Worm (Caenorhabditis elegans): ENCODE measurements around the gene nhr-288.

Gene nhr-288

DNA sequence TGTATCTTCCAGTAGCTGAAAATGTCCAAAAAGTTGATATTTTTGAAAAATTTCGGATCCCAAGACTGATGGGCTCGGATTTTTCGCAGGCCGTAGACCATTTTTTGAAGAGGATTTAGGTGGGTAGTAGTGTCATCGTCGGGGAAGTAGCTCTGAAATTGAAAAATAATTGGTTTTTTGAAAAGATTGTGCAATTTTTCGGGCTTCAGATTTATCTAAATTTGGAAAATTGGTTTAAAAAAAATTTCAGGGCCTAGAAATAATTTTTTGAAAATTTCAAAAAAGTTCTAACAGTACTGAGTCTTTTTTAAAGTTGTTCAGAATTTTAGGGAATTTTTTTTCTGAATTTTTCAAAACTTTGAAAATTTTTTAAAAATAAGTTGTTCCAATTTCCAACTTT is at the start of gene nhr-288:
Gene nhr-288, minus strand, starts transcription at position 101 of the 400 bp plus-strand sequence.
- TF ChIP-seq nhr-28 (tag; optimal IDR thresholded peaks at IDR 0.05) (no peak), elt-3 (tag; optimal IDR thresholded peaks at IDR 0.05) (no peak), tbx-8 (GFP tag; optimal IDR thresholded peaks at IDR 0.05) (no peak), nhr-237 (tag; optimal IDR thresholded peaks at IDR 0.05) (no peak), ceh-39 (tag; optimal IDR thresholded peaks at IDR 0.05) (no peak), nhr-2 (tag; optimal IDR thresholded peaks at IDR 0.05) (no peak), flh-1 (GFP tag; optimal IDR thresholded peaks at IDR 0.05) (no peak), mab-5 (tag; optimal IDR thresholded peaks at IDR 0.05) (no peak), ham-2 (GFP tag; optimal IDR thresholded peaks at IDR 0.05) (no peak), nhr-12 (tag; optimal IDR thresholded peaks at IDR 0.05) (no peak), ces-1 (GFP tag; optimal IDR thresholded peaks at IDR 0.05) (no peak), unc-62 (GFP tag; optimal IDR thresholded peaks at IDR 0.05) (no peak), nhr-76 (tag; optimal IDR thresholded peaks at IDR 0.05) (no peak), drap-1 (GFP tag; optimal IDR thresholded peaks at IDR 0.05) (no peak), mep-1 (tag; optimal IDR thresholded peaks at IDR 0.05) (no peak), hlh-1 (tag; optimal IDR thresholded peaks at IDR 0.05) (no peak), mls-2 (tag; optimal IDR thresholded peaks at IDR 0.05) (no peak)

DNA sequence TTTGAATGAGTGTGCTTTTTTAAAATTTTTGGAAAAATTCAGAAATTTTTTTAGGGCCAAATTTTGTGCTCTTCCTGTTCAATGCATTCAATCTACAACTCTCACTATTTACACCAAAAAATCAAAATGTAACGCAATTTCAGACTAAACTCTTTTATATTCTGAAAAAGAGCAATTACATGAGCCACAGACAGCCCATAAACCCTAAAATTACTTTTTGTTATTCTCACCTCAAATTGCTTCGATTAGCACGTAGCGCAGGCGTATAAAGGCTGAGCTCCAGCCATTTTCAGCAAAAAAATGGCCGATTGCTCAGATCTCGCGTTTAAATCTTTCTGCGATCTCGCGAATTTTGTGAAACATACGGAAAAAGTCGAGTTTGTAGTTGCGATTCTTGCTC is 49.0 kb upstream of the nhr-288 start, which contains the start of gene srw-82:
Gene srw-82, plus strand, starts transcription at position 301 of the 400 bp plus-strand sequence.
- TF ChIP-seq pha-4 (tag; optimal IDR thresholded peaks at IDR 0.05) (no peak), bed-3 (GFP tag; optimal IDR thresholded peaks at IDR 0.05) (no peak), nhr-76 (tag; optimal IDR thresholded peaks at IDR 0.05) (no peak), hlh-1 (tag; optimal IDR thresholded peaks at IDR 0.05) (no peak), flh-1 (GFP tag; optimal IDR thresholded peaks at IDR 0.05) (no peak), mab-5 (tag; optimal IDR thresholded peaks at IDR 0.05) (no peak), ces-1 (GFP tag; optimal IDR thresholded peaks at IDR 0.05) (no peak), nhr-28 (tag; optimal IDR thresholded peaks at IDR 0.05) (no peak), unc-62 (GFP tag; optimal IDR thresholded peaks at IDR 0.05) (no peak), mep-1 (tag; optimal IDR thresholded peaks at IDR 0.05) (no peak), elt-3 (tag; optimal IDR thresholded peaks at IDR 0.05) (no peak), cnd-1 (tag; optimal IDR thresholded peaks at IDR 0.05) (no peak), lin-13 (tag; optimal IDR thresholded peaks at IDR 0.05) (no peak), snpc-4 (tag; optimal IDR thresholded peaks at IDR 0.05) (no peak), M03D4.4 (tag; optimal IDR thresholded peaks at IDR 0.05) (no peak), tbx-8 (GFP tag; optimal IDR thresholded peaks at IDR 0.05) (no peak), ceh-39 (tag; optimal IDR thresholded peaks at IDR 0.05) (no peak), nhr-2 (tag; optimal IDR thresholded peaks at IDR 0.05) (no peak), nhr-237 (tag; optimal IDR thresholded peaks at IDR 0.05) (no peak)

- peak; percentile 3 for TF ChIP-seq drap-1 (GFP tag; optimal IDR thresholded peaks at IDR 0.05)
- no peak for TF ChIP-seq hlh-1 (tag; optimal IDR thresholded peaks at IDR 0.05)
Measured at ce11 chrV:18430826-18431225, 48.3 kb upstream of the nhr-288 start.

ce11 chrV:18426280-18426679 is 43.8 kb upstream of the nhr-288 start, which contains the start of gene srw-83:
srw-83 (plus strand) TSS chrV:18426580.
- TF ChIP-seq mep-1 (tag; optimal IDR thresholded peaks at IDR 0.05) (no peak), unc-62 (GFP tag; optimal IDR thresholded peaks at IDR 0.05) (no peak), nhr-12 (tag; optimal IDR thresholded peaks at IDR 0.05) (no peak), mab-5 (tag; optimal IDR thresholded peaks at IDR 0.05) (no peak)

- TF ChIP-seq nhr-2 (tag; optimal IDR thresholded peaks at IDR 0.05), result no peak
- TF ChIP-seq lin-13 (tag; optimal IDR thresholded peaks at IDR 0.05), result no peak
Measured at ce11 chrV:18425544-18425943, 43.1 kb upstream of the nhr-288 start, which contains the start of gene ZK262.19. ZK262.19 (minus strand) TSS chrV:18425644.

DNA sequence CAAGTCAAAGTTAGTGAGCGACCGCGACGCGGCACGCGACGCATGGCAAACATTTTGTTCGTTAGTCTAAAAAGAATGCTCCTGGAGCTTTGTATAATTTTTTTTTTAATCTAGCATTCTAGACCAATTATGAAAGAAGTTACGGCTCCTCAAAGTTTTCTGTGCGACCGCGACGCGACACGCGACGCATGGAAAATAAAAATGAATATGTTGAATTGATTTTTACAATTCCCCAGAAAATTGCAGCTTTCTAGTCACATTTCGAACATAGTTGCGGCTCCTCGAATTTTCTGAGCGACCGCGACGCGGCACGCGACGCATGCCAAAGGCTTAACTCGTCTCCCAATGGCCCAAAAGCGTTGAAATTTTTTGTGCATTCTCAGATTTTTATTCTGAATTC is 42.0 kb upstream of the nhr-288 start, which contains the start of gene ZK262.4:
Gene ZK262.4, minus strand, starts transcription at position 101 of the 400 bp plus-strand sequence.
- TF ChIP-seq ces-1 (GFP tag; optimal IDR thresholded peaks at IDR 0.05) (no peak), nhr-237 (tag; optimal IDR thresholded peaks at IDR 0.05) (no peak), unc-62 (GFP tag; optimal IDR thresholded peaks at IDR 0.05) (no peak), M03D4.4 (tag; optimal IDR thresholded peaks at IDR 0.05) (no peak), mep-1 (tag; optimal IDR thresholded peaks at IDR 0.05) (no peak), tbx-8 (GFP tag; optimal IDR thresholded peaks at IDR 0.05) (no peak), mab-5 (tag; optimal IDR thresholded peaks at IDR 0.05) (no peak), unc-120 (tag; optimal IDR thresholded peaks at IDR 0.05; ENCODE audit: poor library complexity, severe bottlenecking) (no peak), snpc-4 (tag; optimal IDR thresholded peaks at IDR 0.05) (no peak), cnd-1 (tag; optimal IDR thresholded peaks at IDR 0.05) (no peak), lin-13 (tag; optimal IDR thresholded peaks at IDR 0.05) (no peak), nhr-2 (tag; optimal IDR thresholded peaks at IDR 0.05) (no peak), ceh-39 (tag; optimal IDR thresholded peaks at IDR 0.05) (no peak), lin-32 (GFP tag; optimal IDR thresholded peaks at IDR 0.05) (no peak)

ce11 chrV:18420797-18421196 is 38.3 kb upstream of the nhr-288 start, which contains the start of gene srj-26:
srj-26 (plus strand) TSS chrV:18421097.
- no peak for TF ChIP-seq elt-1 (tag; optimal IDR thresholded peaks at IDR 0.05; ENCODE audit: borderline replicate concordance, insufficient read depth)
- no peak for TF ChIP-seq mab-5 (tag; optimal IDR thresholded peaks at IDR 0.05)
- TF ChIP-seq bed-3 (GFP tag; optimal IDR thresholded peaks at IDR 0.05), result no peak
- no peak for TF ChIP-seq elt-3 (tag; optimal IDR thresholded peaks at IDR 0.05)
- TF ChIP-seq nhr-28 (tag; optimal IDR thresholded peaks at IDR 0.05), result no peak
- TF ChIP-seq mls-2 (tag; optimal IDR thresholded peaks at IDR 0.05), result no peak
- no peak for TF ChIP-seq nhr-76 (tag; optimal IDR thresholded peaks at IDR 0.05)
- TF ChIP-seq mep-1 (tag; optimal IDR thresholded peaks at IDR 0.05), result no peak
- no peak for TF ChIP-seq sem-2 (GFP tag; optimal IDR thresholded peaks at IDR 0.05)
- no peak for TF ChIP-seq ceh-83 (GFP tag; optimal IDR thresholded peaks at IDR 0.05)
- TF ChIP-seq sptf-1 (tag; optimal IDR thresholded peaks at IDR 0.05), result no peak
- TF ChIP-seq ztf-11 (tag; optimal IDR thresholded peaks at IDR 0.05), result no peak
- TF ChIP-seq ceh-39 (tag; optimal IDR thresholded peaks at IDR 0.05), result no peak
- TF ChIP-seq pha-4 (tag; optimal IDR thresholded peaks at IDR 0.05), result no peak
- no peak for TF ChIP-seq lsy-2 (tag; optimal IDR thresholded peaks at IDR 0.05)
- no peak for TF ChIP-seq blmp-1 (tag; optimal IDR thresholded peaks at IDR 0.05)
- TF ChIP-seq ceh-43 (GFP tag; optimal IDR thresholded peaks at IDR 0.05), result no peak
- TF ChIP-seq drap-1 (GFP tag; optimal IDR thresholded peaks at IDR 0.05), result no peak
- TF ChIP-seq nhr-237 (tag; optimal IDR thresholded peaks at IDR 0.05), result no peak
- TF ChIP-seq nhr-2 (tag; optimal IDR thresholded peaks at IDR 0.05), result no peak
